Worm (Caenorhabditis elegans): ENCODE measurements around the gene irld-33.

Gene irld-33

ce11 chrII:1695861-1696260, 43.0 kb upstream of the irld-33 start, which contains the start of gene F58E1.13:
Gene F58E1.13, minus strand, starts transcription at chrII:1695872.
- TF ChIP-seq zfp-3 (GFP tag; conservative IDR thresholded peaks at IDR 0.05), result no peak
- TF ChIP-seq ceh-44 (GFP tag; IDR thresholded peaks at IDR 0.05), result no peak
- TF ChIP-seq zip-2 (tag; optimal IDR thresholded peaks at IDR 0.05), result no peak
- no peak for TF ChIP-seq saeg-2 (GFP tag; IDR thresholded peaks at IDR 0.05)
- no peak for TF ChIP-seq R02D3.7 (tag; optimal IDR thresholded peaks at IDR 0.05)
- TF ChIP-seq attf-4 (tag; optimal IDR thresholded peaks at IDR 0.05), result no peak
- TF ChIP-seq ceh-82 (tag; optimal IDR thresholded peaks at IDR 0.05), result no peak
- no peak for TF ChIP-seq skn-1 (tag; optimal IDR thresholded peaks at IDR 0.05)
- no peak for TF ChIP-seq lin-13 (GFP tag; optimal IDR thresholded peaks at IDR 0.05)
- TF ChIP-seq Y48G9A.11 (GFP tag; IDR thresholded peaks at IDR 0.05), result no peak
- TF ChIP-seq nhr-25 (tag; optimal IDR thresholded peaks at IDR 0.05; ENCODE audit: borderline replicate concordance, insufficient read depth), result no peak
- no peak for TF ChIP-seq daf-16 (GFP tag; optimal IDR thresholded peaks at IDR 0.05)
- TF ChIP-seq daf-16 (tag; optimal IDR thresholded peaks at IDR 0.05), result no peak
- TF ChIP-seq tag-97 (GFP tag; IDR thresholded peaks at IDR 0.05), result no peak
- no peak for TF ChIP-seq ctbp-1 (GFP tag; IDR thresholded peaks at IDR 0.05)

- 0 out of 2 replicates have a peak, but pooled peaks have one; percentile 48 for TF ChIP-seq dmd-8 (GFP tag; IDR thresholded peaks at IDR 0.05)
These were observed 38.2 kb upstream of the irld-33 start for ce11 chrII:1700518-1701091.

- TF ChIP-seq nhr-10 (tag; optimal IDR thresholded peaks at IDR 0.05) (no peak), spr-3 (GFP tag; optimal IDR thresholded peaks at IDR 0.05) (no peak), nhr-102 (tag; optimal IDR thresholded peaks at IDR 0.05) (no peak), hlh-30 (tag; optimal IDR thresholded peaks at IDR 0.05; ENCODE audit: insufficient read depth) (no peak), mes-2 (tag; optimal IDR thresholded peaks at IDR 0.05; ENCODE audit: poor library complexity, severe bottlenecking) (no peak), zip-11 (GFP tag; IDR thresholded peaks at IDR 0.05) (no peak), nhr-41 (GFP tag; IDR thresholded peaks at IDR 0.05) (no peak)
These were observed 35.5 kb upstream of the irld-33 start, which contains the start of gene fbxb-47 for ce11 chrII:1703363-1703762. Gene fbxb-47, minus strand, starts transcription at chrII:1703463.

ce11 chrII:1706385-1706784, 32.5 kb upstream of the irld-33 start, which contains the start of gene sdz-18:
Gene sdz-18, minus strand, starts transcription at chrII:1706485.
- no peak for TF ChIP-seq ama-1 (optimal IDR thresholded peaks at IDR 0.05)
- peak; percentile 44 for TF ChIP-seq aha-1 (tag)

- TF ChIP-seq nhr-28 (tag; optimal IDR thresholded peaks at IDR 0.05), result no peak
- TF ChIP-seq aha-1 (tag), result peak; percentile 28
These were observed 28.9 kb upstream of the irld-33 start, which contains the start of gene fbxa-184 for ce11 chrII:1709959-1710358. Gene fbxa-184, plus strand, starts transcription at chrII:1710259.

ce11 chrII:1712938-1713337, 25.9 kb upstream of the irld-33 start, which contains the start of gene btb-7:
Gene btb-7, plus strand, starts transcription at chrII:1713238.
- TF ChIP-seq dpl-1 (GFP tag; optimal IDR thresholded peaks at IDR 0.05) (no peak), ceh-44 (GFP tag; IDR thresholded peaks at IDR 0.05) (no peak), nhr-10 (tag; optimal IDR thresholded peaks at IDR 0.05) (no peak), nhr-102 (tag; optimal IDR thresholded peaks at IDR 0.05) (no peak), spr-3 (GFP tag; optimal IDR thresholded peaks at IDR 0.05) (no peak), unc-39 (tag; optimal IDR thresholded peaks at IDR 0.05) (no peak), mxl-3 (GFP tag; optimal IDR thresholded peaks at IDR 0.05) (no peak), attf-4 (tag; optimal IDR thresholded peaks at IDR 0.05) (no peak), set-16 (GFP tag; IDR thresholded peaks at IDR 0.05) (no peak), lsy-2 (tag; optimal IDR thresholded peaks at IDR 0.05) (no peak), lir-3 (tag; optimal IDR thresholded peaks at IDR 0.05) (no peak), pha-4 (GFP tag; IDR thresholded peaks at IDR 0.05) (no peak), pha-4 (tag; optimal IDR thresholded peaks at IDR 0.05) (no peak), lin-39 (tag; optimal IDR thresholded peaks at IDR 0.05) (no peak), nhr-28 (tag; optimal IDR thresholded peaks at IDR 0.05) (no peak), ces-1 (GFP tag; optimal IDR thresholded peaks at IDR 0.05) (no peak)

Data from whole organism, L4 larva.